Worm (Caenorhabditis elegans) whole organism, L4 larva: ENCODE results near the gene vdac-1.
A peak's percentile ranks its signal among the peaks of the same experiment; 100 is the strongest.

Source experiments
- F49E8.2 ChIP-seq: sonication (generic microtip); optimal IDR thresholded peaks from 2 replicates; lab custom pipeline; 2016; ENCODE audit warnings: missing compliant biosample characterization, mild to moderate bottlenecking, missing genetic modification characterization, borderline replicate concordance
- R02D3.7 ChIP-seq: fragments of 150-350 bp; sonication (generic microtip); optimal IDR thresholded peaks from 3 replicates; lab custom pipeline; 2014; ENCODE audit warnings: missing biosample characterization, missing genetic modification characterization
- T20F7.1 ChIP-seq: fragments of 200-800 bp; sonication (Bioruptor generic); optimal IDR thresholded peaks from 2 replicates; lab custom pipeline; 2018; ENCODE audit warnings: mild to moderate bottlenecking, missing genetic modification characterization, missing compliant biosample characterization
- T26A8.4 ChIP-seq: fragments of 200-800 bp; sonication (Bioruptor generic); IDR thresholded peaks from 2 replicates; pipeline ENCODE4 v1.3.6; 2022; ENCODE audit warnings: missing genetic modification characterization, missing compliant biosample characterization
- Y48G9A.11 ChIP-seq: fragments of 200-800 bp; sonication (Bioruptor generic); IDR thresholded peaks from 2 replicates; pipeline ENCODE4 v1.3.6; 2022; ENCODE audit warnings: missing genetic modification reagents, missing genetic modification characterization, missing compliant biosample characterization
- Y75B8A.6 ChIP-seq: fragments of 200-800 bp; sonication (Bioruptor generic); IDR thresholded peaks from 2 replicates; pipeline ENCODE4 v1.3.6; 2022; ENCODE audit warnings: missing genetic modification reagents, missing genetic modification characterization, missing compliant biosample characterization
- aha-1 ChIP-seq: fragments of 150-350 bp; peaks from one replicate; lab custom pipeline; 2014; ENCODE audit warnings: missing biosample characterization, missing genetic modification characterization
- ceh-44 ChIP-seq: fragments of 200-800 bp; sonication (Bioruptor generic); IDR thresholded peaks from 2 replicates; pipeline ENCODE4 v1.3.6; 2022; ENCODE audit warnings: missing genetic modification reagents, missing genetic modification characterization, missing compliant biosample characterization
- ceh-62 ChIP-seq: sonication (generic microtip); optimal IDR thresholded peaks from 2 replicates; lab custom pipeline; 2017; ENCODE audit warnings: missing biosample characterization, missing genetic modification characterization
- ceh-82 ChIP-seq: sonication (generic microtip); optimal IDR thresholded peaks from 2 replicates; lab custom pipeline; 2017; ENCODE audit warnings: missing biosample characterization, missing genetic modification characterization
- daf-16 ChIP-seq, 3 experiments: sonication (generic microtip); optimal IDR thresholded peaks; 2 replicates each; lab custom pipeline; 2016 to 2017; ENCODE audit warnings: missing genetic modification characterization in 3 of 3, missing genetic modification reagents in 3 of 3, mild to moderate bottlenecking in 2 of 3, missing compliant biosample characterization in 2 of 3, missing biosample characterization in 1 of 3, moderate library complexity in 1 of 3
- dmd-6 ChIP-seq: fragments of 200-800 bp; sonication (Bioruptor generic); IDR thresholded peaks from 2 replicates; pipeline ENCODE4 v1.3.6; 2022; ENCODE audit warnings: missing genetic modification reagents, missing genetic modification characterization, missing compliant biosample characterization
- dpl-1 ChIP-seq: fragments of 150-350 bp; optimal IDR thresholded peaks from 2 replicates; lab custom pipeline; 2014; ENCODE audit warnings: missing biosample characterization, missing genetic modification reagents, missing genetic modification characterization
- dve-1 ChIP-seq: sonication (generic microtip); optimal IDR thresholded peaks from 2 replicates; lab custom pipeline; 2017; ENCODE audit warnings: antibody characterized with exemption, mild to moderate bottlenecking, missing genetic modification characterization, missing compliant biosample characterization; ENCODE audit not compliant: insufficient read depth
- egl-43 ChIP-seq: fragments of 200-800 bp; sonication (Bioruptor generic); IDR thresholded peaks from 2 replicates; pipeline ENCODE4 v1.3.6; 2022; ENCODE audit warnings: missing genetic modification reagents, missing genetic modification characterization, missing compliant biosample characterization
- fkh-10 ChIP-seq: fragments of 150-350 bp; optimal IDR thresholded peaks from 2 replicates; lab custom pipeline; 2014; ENCODE audit warnings: missing biosample characterization, missing genetic modification reagents, missing genetic modification characterization
- lin-15B ChIP-seq: fragments of 150-350 bp; sonication (generic microtip); optimal IDR thresholded peaks from 3 replicates; lab custom pipeline; 2014; ENCODE audit warnings: missing biosample characterization, missing genetic modification characterization
- lin-29 ChIP-seq: fragments of 200-800 bp; sonication (Bioruptor generic); IDR thresholded peaks from 2 replicates; pipeline ENCODE4 v1.3.6; 2022; ENCODE audit warnings: missing genetic modification reagents, missing genetic modification characterization, missing compliant biosample characterization
- lin-38 ChIP-seq: fragments of 200-800 bp; sonication (Bioruptor generic); IDR thresholded peaks from 2 replicates; pipeline ENCODE4 v1.3.6; 2022; ENCODE audit warnings: missing genetic modification reagents, missing genetic modification characterization, missing compliant biosample characterization
- lin-39 ChIP-seq: fragments of 150-350 bp; optimal IDR thresholded peaks from 2 replicates; lab custom pipeline; 2014; ENCODE audit warnings: missing biosample characterization, missing genetic modification reagents, missing genetic modification characterization
- lsy-2 ChIP-seq, 2 experiments: fragments of 150-350 bp in 1 of 2; sonication (generic microtip) in 1 of 2; optimal IDR thresholded peaks; 2 replicates each; lab custom pipeline; 2014 to 2017; ENCODE audit warnings: missing biosample characterization in 2 of 2, missing genetic modification characterization in 2 of 2
- mes-2 ChIP-seq: sonication (generic microtip); optimal IDR thresholded peaks from 2 replicates; lab custom pipeline; 2016; ENCODE audit warnings: missing genotype, mild to moderate bottlenecking, missing genetic modification characterization, missing compliant biosample characterization; ENCODE audit not compliant: poor library complexity, severe bottlenecking
- mxl-2 ChIP-seq: fragments of 200-800 bp; sonication (Bioruptor generic); conservative IDR thresholded peaks from 2 replicates; pipeline ENCODE4 v1.3.6; 2022; ENCODE audit warnings: missing genetic modification reagents, missing genetic modification characterization, missing compliant biosample characterization
- nhr-102 ChIP-seq: sonication (generic microtip); optimal IDR thresholded peaks from 2 replicates; lab custom pipeline; 2016; ENCODE audit warnings: mild to moderate bottlenecking, missing genetic modification characterization, moderate library complexity, missing compliant biosample characterization
- nhr-111 ChIP-seq: fragments of 200-800 bp; sonication (Bioruptor generic); optimal IDR thresholded peaks from 2 replicates; lab custom pipeline; 2018; ENCODE audit warnings: mild to moderate bottlenecking, missing genetic modification characterization, missing compliant biosample characterization
- nhr-42 ChIP-seq: fragments of 200-800 bp; sonication (Bioruptor generic); IDR thresholded peaks from 2 replicates; pipeline ENCODE4 v1.3.6; 2022; ENCODE audit warnings: missing genetic modification characterization, missing compliant biosample characterization
- nhr-76 ChIP-seq: fragments of 150-350 bp; optimal IDR thresholded peaks from 2 replicates; lab custom pipeline; 2014; ENCODE audit warnings: missing biosample characterization, missing genetic modification characterization
- pha-4 ChIP-seq, 2 experiments: fragments of 150-350 bp in 1 of 2; fragments of 200-800 bp in 1 of 2; sonication (Bioruptor generic) in 1 of 2; IDR thresholded peaks in 1 of 2; optimal IDR thresholded peaks in 1 of 2; 2 replicates each; pipeline versions ENCODE4 v1.3.6 to Lab custom; 2014 to 2022; ENCODE audit warnings: missing genetic modification characterization in 2 of 2, missing genetic modification reagents in 2 of 2, missing biosample characterization in 1 of 2, missing compliant biosample characterization in 1 of 2
- pqm-1 ChIP-seq: sonication (generic microtip); optimal IDR thresholded peaks from 2 replicates; lab custom pipeline; 2017; ENCODE audit warnings: missing biosample characterization, missing genetic modification characterization
- rbr-2 ChIP-seq: sonication (generic microtip); optimal IDR thresholded peaks from 2 replicates; lab custom pipeline; 2016; ENCODE audit warnings: missing genotype, missing genetic modification characterization, missing compliant biosample characterization
- snpc-1.2 ChIP-seq: fragments of 200-800 bp; sonication (Bioruptor generic); IDR thresholded peaks from 2 replicates; pipeline ENCODE4 v1.3.6; 2022; ENCODE audit warnings: missing genetic modification reagents, missing genetic modification characterization, missing compliant biosample characterization
- spr-3 ChIP-seq: fragments of 200-800 bp; sonication (Bioruptor generic); optimal IDR thresholded peaks from 2 replicates; lab custom pipeline; 2018; ENCODE audit warnings: mild to moderate bottlenecking, missing genetic modification characterization, missing compliant biosample characterization
- tra-1 ChIP-seq: fragments of 200-800 bp; sonication (Bioruptor generic); IDR thresholded peaks from 2 replicates; pipeline ENCODE4 v1.3.6; 2022; ENCODE audit warnings: missing genetic modification reagents, missing genetic modification characterization, missing compliant biosample characterization
- unc-130 ChIP-seq: sonication (generic microtip); optimal IDR thresholded peaks from 2 replicates; lab custom pipeline; 2016; ENCODE audit warnings: missing genetic modification reagents, missing genetic modification characterization, missing compliant biosample characterization
- unc-62 ChIP-seq, 3 experiments: fragments of 150-350 bp in 1 of 3; sonication (generic microtip); optimal IDR thresholded peaks in 2 of 3; peaks in 1 of 3; 1 replicate in 1 of 3; 2 replicates in 2 of 3; lab custom pipeline; 2014 to 2017; ENCODE audit warnings: missing biosample characterization in 3 of 3, missing genetic modification characterization in 3 of 3, missing genetic modification reagents in 3 of 3, missing genotype in 1 of 3
- zip-11 ChIP-seq: fragments of 200-800 bp; sonication (Bioruptor generic); IDR thresholded peaks from 2 replicates; pipeline ENCODE4 v1.3.6; 2022; ENCODE audit warnings: missing genetic modification characterization, missing compliant biosample characterization
- ztf-11 ChIP-seq: fragments of 150-350 bp; optimal IDR thresholded peaks from 2 replicates; lab custom pipeline; 2014; ENCODE audit warnings: missing biosample characterization, missing genetic modification characterization
- ztf-7 ChIP-seq: fragments of 150-350 bp; optimal IDR thresholded peaks from 2 replicates; lab custom pipeline; 2014; ENCODE audit warnings: missing biosample characterization, missing genetic modification characterization

Gene vdac-1

DNA sequence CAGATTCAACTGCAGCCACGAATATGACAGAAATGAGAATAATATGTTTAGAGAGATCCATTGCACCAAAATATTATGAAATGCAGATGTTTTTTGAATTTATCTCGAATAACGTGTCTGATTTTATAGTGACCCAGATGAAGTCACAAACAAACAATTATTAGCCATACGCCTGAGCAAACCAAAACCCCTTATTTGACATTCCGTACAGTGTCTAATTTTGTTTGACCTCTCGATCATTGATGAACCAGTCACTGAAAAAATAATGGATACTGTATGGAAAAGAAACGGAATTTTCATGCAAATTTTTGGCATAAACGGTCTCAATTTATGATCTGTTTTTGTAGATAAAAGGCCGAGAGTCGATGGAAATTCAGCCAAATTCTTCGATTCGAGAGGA, 8.5 kb upstream of the vdac-1 start, which contains the start of the genes R05G6.9 and R05G6.3:
TSS of gene R05G6.9 (minus strand) at position 101 of the 400 bp plus-strand sequence.
TSS of gene R05G6.3 (plus strand) at position 386 of the 400 bp plus-strand sequence.
- no peak for TF ChIP-seq lin-15B (tag; lab: Kevin White, UChicago)
- TF ChIP-seq aha-1 (tag; lab: Kevin White, UChicago) = peak; percentile 66
- peak in 1 of 2 experiments; percentile 7 for TF ChIP-seq unc-62 (GFP tag; optimal IDR thresholded peaks at IDR 0.05 in 1 of 2; lab: Kevin White, UChicago)
- TF ChIP-seq unc-62 (tag; optimal IDR thresholded peaks at IDR 0.05; lab: Kevin White, UChicago) = no peak

DNA sequence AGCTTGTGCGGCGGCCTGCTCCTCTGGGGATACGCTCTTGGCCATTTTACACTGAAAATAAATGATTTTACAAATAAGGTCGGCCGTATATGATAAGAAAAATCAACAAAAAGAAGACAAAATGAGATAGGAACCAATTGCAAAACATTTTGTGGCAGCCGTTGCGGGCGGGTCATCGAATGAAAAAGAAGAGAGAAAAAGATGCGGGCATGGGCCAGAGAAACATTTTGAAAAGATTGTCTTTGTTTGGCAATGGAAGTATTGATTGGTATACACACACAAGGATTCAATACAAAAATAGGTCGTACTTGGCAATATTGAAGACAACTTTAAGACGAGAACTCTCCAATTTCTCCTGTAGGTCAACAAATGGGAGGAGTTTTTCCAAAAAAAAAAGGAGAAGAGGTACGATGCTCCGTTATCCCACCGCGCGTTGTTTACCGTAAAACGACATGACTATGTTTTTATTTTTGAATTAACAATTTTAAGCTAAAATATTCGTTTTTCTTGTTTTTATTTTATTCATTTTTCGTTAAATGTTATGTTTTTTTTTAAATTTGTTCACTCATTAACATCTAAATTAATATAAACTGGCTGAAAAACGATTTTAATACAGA, 5.0 kb upstream of the vdac-1 start, which contains the start of the genes plc-4 and R05G6.4:
TSS of gene plc-4 (minus strand) at position 51 of the 617 bp plus-strand sequence.
TSS of gene R05G6.4 (plus strand) at position 617 of the 617 bp plus-strand sequence.
- no peak for TF ChIP-seq mxl-2 (GFP tag; lab: Robert Waterston, UW)
- TF ChIP-seq nhr-102 (tag; lab: Kevin White, UChicago) = no peak
- no peak for TF ChIP-seq nhr-42 (GFP tag; lab: Robert Waterston, UW)
- peak; percentile 46 for TF ChIP-seq dpl-1 (GFP tag; lab: Kevin White, UChicago)
- no peak for TF ChIP-seq ztf-7
- TF ChIP-seq ceh-62 (tag; lab: Kevin White, UChicago) = no peak
- no peak for TF ChIP-seq dmd-6
- TF ChIP-seq Y75B8A.6 = no peak
- no peak for TF ChIP-seq pha-4 (GFP tag; IDR thresholded peaks at IDR 0.05; lab: Robert Waterston, UW)
- TF ChIP-seq pha-4 (tag; optimal IDR thresholded peaks at IDR 0.05; lab: Kevin White, UChicago) = peak; percentile 7
- no peak for TF ChIP-seq lin-39 (tag; lab: Kevin White, UChicago)
- peak; percentile 5 for TF ChIP-seq mes-2 (tag; lab: Kevin White, UChicago)
- TF ChIP-seq pqm-1 (tag; lab: Kevin White, UChicago) = no peak
- no peak for TF ChIP-seq zip-11 (GFP tag; lab: Robert Waterston, UW)
- no peak for TF ChIP-seq lin-29 (GFP tag; lab: Robert Waterston, UW)
- 0 out of 2 replicates have a peak, but pooled peaks have one; percentile 11 for TF ChIP-seq lin-38 (GFP tag; lab: Robert Waterston, UW)
- TF ChIP-seq T26A8.4 (GFP tag; lab: Robert Waterston, UW) = no peak
- peak in 1 of 2 experiments; percentile 54 for TF ChIP-seq lsy-2 (tag; optimal IDR thresholded peaks at IDR 0.05; lab: Kevin White, UChicago)
- peak; percentile 91 for TF ChIP-seq Y48G9A.11 (GFP tag; lab: Robert Waterston, UW)
- TF ChIP-seq R02D3.7 (tag; lab: Kevin White, UChicago) = peak; percentile 66
- peak; percentile 96 for TF ChIP-seq T20F7.1 (GFP tag; lab: Kevin White, UChicago)
- TF ChIP-seq ceh-82 = no peak
- TF ChIP-seq egl-43 = no peak
- peak; percentile 41 for TF ChIP-seq dve-1 (tag; lab: Kevin White, UChicago)
- no peak for TF ChIP-seq snpc-1.2
- no peak for TF ChIP-seq fkh-10 (GFP tag; lab: Kevin White, UChicago)
- no peak for TF ChIP-seq unc-130
- TF ChIP-seq rbr-2 (tag; lab: Kevin White, UChicago) = peak; percentile 30
- no peak for TF ChIP-seq daf-16 (GFP tag; optimal IDR thresholded peaks at IDR 0.05; lab: Kevin White, UChicago)
- TF ChIP-seq daf-16 (tag; optimal IDR thresholded peaks at IDR 0.05; lab: Kevin White, UChicago) = peak; percentile 32
- TF ChIP-seq, all 104 proteins: peak for 11

DNA sequence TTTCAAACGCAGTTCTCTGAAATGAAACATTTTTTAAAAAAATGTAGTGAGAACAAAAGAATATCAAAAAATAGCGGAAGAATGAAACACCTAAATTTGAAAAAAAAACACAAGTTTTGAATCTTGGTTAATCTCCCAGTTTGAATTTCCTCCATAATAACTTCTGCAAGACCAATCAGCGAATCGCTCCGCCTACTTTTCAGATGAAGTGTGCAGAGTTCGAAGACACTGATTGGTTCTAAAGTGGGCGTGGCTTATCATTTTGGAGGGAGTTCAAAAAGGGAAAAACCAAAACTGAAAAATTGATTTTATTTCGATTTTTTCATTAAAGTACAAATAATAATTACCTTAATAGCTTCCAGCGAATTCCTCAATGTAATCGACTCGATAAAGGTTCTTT, 3.1 kb upstream of the vdac-1 start:
- TF ChIP-seq ceh-44 (GFP tag; lab: Robert Waterston, UW) (no peak), dpl-1 (GFP tag; lab: Kevin White, UChicago) (peak; percentile 18)

DNA sequence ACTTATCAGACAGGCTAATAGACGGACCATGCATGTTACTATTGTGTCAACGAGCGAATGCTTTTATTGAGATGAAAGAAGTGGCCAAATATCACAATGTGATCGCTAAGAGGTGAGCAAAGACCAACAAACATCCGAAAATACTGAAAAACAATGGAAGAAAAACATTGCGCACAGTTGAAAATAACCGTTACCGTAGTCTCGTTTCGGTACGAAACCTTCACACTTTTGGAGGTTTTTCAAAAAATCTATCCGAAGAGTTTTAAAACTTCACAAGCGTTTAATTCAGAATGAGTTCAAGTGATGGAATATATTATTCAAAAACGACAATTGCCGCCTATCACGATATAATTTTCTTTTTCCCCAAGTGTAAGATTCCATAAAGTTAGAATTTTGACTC, 1.2 kb upstream of the vdac-1 start:
- TF ChIP-seq daf-16 (GFP tag; optimal IDR thresholded peaks at IDR 0.05; lab: Kevin White, UChicago) = no peak
- peak; percentile 16 for TF ChIP-seq daf-16 (tag; optimal IDR thresholded peaks at IDR 0.05; lab: Kevin White, UChicago)
- TF ChIP-seq spr-3 (GFP tag; lab: Kevin White, UChicago) = no peak
- TF ChIP-seq dpl-1 (GFP tag; lab: Kevin White, UChicago) = peak; percentile 27
- peak; percentile 48 for TF ChIP-seq mes-2 (tag; lab: Kevin White, UChicago)
- no peak for TF ChIP-seq nhr-76 (tag; lab: Kevin White, UChicago)
- TF ChIP-seq Y48G9A.11 (GFP tag; lab: Robert Waterston, UW) = 0 out of 2 replicates have a peak, but pooled peaks have one; percentile 47
- TF ChIP-seq lin-38 (GFP tag; lab: Robert Waterston, UW) = 0 out of 2 replicates have a peak, but pooled peaks have one; percentile 18
- TF ChIP-seq nhr-111 (GFP tag; lab: Kevin White, UChicago) = no peak
- TF ChIP-seq ceh-44 (GFP tag; lab: Robert Waterston, UW) = no peak
- no peak for TF ChIP-seq dmd-6
- TF ChIP-seq nhr-102 (tag; lab: Kevin White, UChicago) = no peak
- TF ChIP-seq tra-1 (GFP tag; lab: Robert Waterston, UW) = no peak
- peak in 1 of 2 experiments; percentile 38 for TF ChIP-seq unc-62 (GFP tag; optimal IDR thresholded peaks at IDR 0.05 in 1 of 2; lab: Kevin White, UChicago)
- TF ChIP-seq unc-62 (tag; optimal IDR thresholded peaks at IDR 0.05; lab: Kevin White, UChicago) = no peak
- TF ChIP-seq ztf-11 (tag; lab: Kevin White, UChicago) = no peak
- peak; percentile 9 for TF ChIP-seq F49E8.2
- peak in 1 of 2 experiments; percentile 91 for TF ChIP-seq lsy-2 (tag; optimal IDR thresholded peaks at IDR 0.05; lab: Kevin White, UChicago)
